Fruit fly (Drosophila melanogaster) whole organism, prepupa: ENCODE data around the gene Vps2.
A peak's percentile ranks its signal among the peaks of the same experiment; 100 is the strongest.

ENCODE experiments used
- CG6792 ChIP-seq: fragments of 200-800 bp; sonication (Bioruptor generic); optimal IDR thresholded peaks from 3 replicates; lab custom pipeline; 2016; ENCODE audit warnings: missing biosample characterization, missing genetic modification characterization
- CG9139 ChIP-seq: fragments of 200-800 bp; sonication (Bioruptor generic); optimal IDR thresholded peaks from 3 replicates; lab custom pipeline; 2017; ENCODE audit warnings: missing biosample characterization, mild to moderate bottlenecking, missing genetic modification characterization
- Sox14 ChIP-seq: fragments of 200-800 bp; sonication (Bioruptor generic); optimal IDR thresholded peaks from 3 replicates; lab custom pipeline; 2016; ENCODE audit warnings: missing biosample characterization, missing genetic modification characterization
- achi ChIP-seq: fragments of 200-800 bp; sonication (Bioruptor generic); optimal IDR thresholded peaks from 3 replicates; lab custom pipeline; 2016; ENCODE audit warnings: missing biosample characterization, missing genetic modification characterization
- eg ChIP-seq: fragments of 200-800 bp; sonication (Bioruptor generic); IDR thresholded peaks from 3 replicates; pipeline ENCODE4 v1.3.6; 2022; ENCODE audit warnings: missing biosample characterization, missing genetic modification characterization
- lz ChIP-seq: fragments of 200-800 bp; sonication (Bioruptor generic); optimal IDR thresholded peaks from 3 replicates; lab custom pipeline; 2016; ENCODE audit warnings: missing biosample characterization, missing genetic modification characterization
- svp ChIP-seq: fragments of 200-800 bp; sonication (Bioruptor generic); peaks from one replicate; lab custom pipeline; 2016; ENCODE audit warnings: missing biosample characterization, missing genetic modification characterization
- vri ChIP-seq: fragments of 200-800 bp; sonication (Bioruptor generic); optimal IDR thresholded peaks from 3 replicates; lab custom pipeline; 2016; ENCODE audit warnings: missing biosample characterization, mild to moderate bottlenecking, missing genetic modification characterization

dm6 chr3R:26059195-26059594 lies 6.6 kb downstream of the Vps2 start, which contains the start of the genes RpL34a and Trmt61:
- TF ChIP-seq CG9139 (GFP tag; lab: Kevin White, UChicago) (peak; percentile 79), achi (peak; percentile 77), svp (GFP tag; lab: Kevin White, UChicago) (peak; percentile 90), vri (GFP tag; lab: Kevin White, UChicago) (peak; percentile 70), Sox14 (GFP tag; lab: Kevin White, UChicago) (peak; percentile 56), CG6792 (GFP tag; lab: Kevin White, UChicago) (peak; percentile 75), lz (peak; percentile 81), eg (GFP tag; lab: Robert Waterston, UW) (peak; percentile 67)
